Worm (Caenorhabditis elegans): ENCODE data around the gene F25E5.1.

F25E5.1 gene

DNA sequence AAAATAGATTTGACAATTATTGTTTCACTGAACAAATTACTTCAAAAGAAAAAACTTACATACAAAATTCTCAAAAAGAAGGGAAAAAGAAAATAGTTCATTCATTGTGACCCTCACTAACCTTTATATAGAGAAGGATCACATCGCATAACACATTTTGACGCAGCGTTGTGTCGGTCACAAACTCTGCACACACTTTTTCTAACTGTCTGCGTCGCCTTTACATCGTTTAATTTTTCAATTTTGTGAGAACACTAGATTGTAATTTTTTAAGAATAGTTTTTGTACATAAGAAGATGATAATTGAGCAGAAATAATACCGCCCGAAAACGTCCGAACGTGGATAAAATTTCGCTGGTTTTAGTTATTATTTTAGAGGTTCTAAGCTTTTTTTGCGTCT, 15.3 kb downstream of the F25E5.1 start, which contains the start of gene C18B10.6:
C18B10.6 (minus strand) TSS at position 101 of the 400 bp plus-strand sequence.
- TF ChIP-seq mdl-1 (tag; optimal IDR thresholded peaks at IDR 0.05), result no peak
- no peak for TF ChIP-seq ceh-16 (tag; optimal IDR thresholded peaks at IDR 0.05)
- TF ChIP-seq pha-4 (tag; optimal IDR thresholded peaks at IDR 0.05), result no peak
- no peak for TF ChIP-seq fkh-2 (tag; optimal IDR thresholded peaks at IDR 0.05)

DNA sequence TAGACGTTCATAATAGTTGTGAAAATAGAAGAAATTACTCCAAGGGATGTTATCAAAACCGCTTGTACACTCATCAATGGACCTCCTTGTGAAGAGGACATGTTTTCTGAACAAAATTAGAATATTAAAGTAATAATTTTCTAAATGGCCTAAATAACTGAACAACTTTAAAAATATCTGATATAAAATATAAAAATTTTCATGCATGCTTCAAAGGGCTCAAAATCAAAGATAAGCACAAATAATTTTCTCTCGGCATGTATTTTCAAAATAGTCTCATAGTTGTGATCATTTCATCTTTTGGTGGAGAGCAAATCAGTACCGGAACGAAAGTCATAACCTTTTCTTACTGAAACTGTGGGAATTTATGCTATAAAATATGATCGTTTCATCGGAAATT, 19.3 kb downstream of the F25E5.1 start, which contains the start of gene srbc-8:
srbc-8 (minus strand) TSS at position 101 of the 400 bp plus-strand sequence.
- TF ChIP-seq nhr-237 (tag; optimal IDR thresholded peaks at IDR 0.05), result no peak
- TF ChIP-seq nhr-25 (tag; optimal IDR thresholded peaks at IDR 0.05), result no peak
- TF ChIP-seq tbx-2 (tag; optimal IDR thresholded peaks at IDR 0.05), result no peak
- no peak for TF ChIP-seq mml-1 (tag; optimal IDR thresholded peaks at IDR 0.05)
- TF ChIP-seq snpc-4 (tag; optimal IDR thresholded peaks at IDR 0.05), result no peak
- TF ChIP-seq egl-5 (tag; optimal IDR thresholded peaks at IDR 0.05), result no peak
- TF ChIP-seq ceh-9 (tag; optimal IDR thresholded peaks at IDR 0.05), result no peak
- TF ChIP-seq nhr-77 (tag; optimal IDR thresholded peaks at IDR 0.05), result no peak
- TF ChIP-seq nfya-1 (tag; optimal IDR thresholded peaks at IDR 0.05; ENCODE audit: insufficient read depth), result no peak
- TF ChIP-seq elt-2 (tag; optimal IDR thresholded peaks at IDR 0.05), result no peak
- no peak for TF ChIP-seq daf-12 (tag; optimal IDR thresholded peaks at IDR 0.05)
- no peak for TF ChIP-seq unc-39 (tag; optimal IDR thresholded peaks at IDR 0.05)
- no peak for TF ChIP-seq ceh-28 (tag; optimal IDR thresholded peaks at IDR 0.05)
- no peak for TF ChIP-seq ZK546.5 (tag; optimal IDR thresholded peaks at IDR 0.05)
- no peak for TF ChIP-seq nhr-28 (tag; optimal IDR thresholded peaks at IDR 0.05)

DNA sequence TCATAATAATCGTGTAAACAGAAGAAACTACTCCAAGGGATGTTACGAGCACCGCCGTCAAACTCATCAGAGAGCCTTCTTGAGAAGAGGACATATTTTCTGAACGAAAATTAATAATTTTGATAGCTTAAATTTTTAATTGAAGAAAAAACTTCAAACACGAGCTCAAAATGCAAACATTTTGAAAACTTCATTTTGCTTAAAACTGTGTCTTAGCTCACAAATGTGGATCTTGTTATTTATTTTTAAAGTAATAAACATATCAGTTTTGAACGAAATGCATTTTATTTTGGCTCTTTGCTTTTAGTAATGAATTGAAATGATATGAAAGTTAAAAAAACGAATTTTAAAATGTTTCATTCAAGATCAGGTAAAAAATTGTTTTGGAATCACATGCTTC, 21.8 kb downstream of the F25E5.1 start, which contains the start of gene srbc-7:
srbc-7 (minus strand) TSS at position 101 of the 400 bp plus-strand sequence.
- no peak for TF ChIP-seq ceh-28 (tag; optimal IDR thresholded peaks at IDR 0.05)
- TF ChIP-seq mdl-1 (tag; optimal IDR thresholded peaks at IDR 0.05), result no peak

DNA sequence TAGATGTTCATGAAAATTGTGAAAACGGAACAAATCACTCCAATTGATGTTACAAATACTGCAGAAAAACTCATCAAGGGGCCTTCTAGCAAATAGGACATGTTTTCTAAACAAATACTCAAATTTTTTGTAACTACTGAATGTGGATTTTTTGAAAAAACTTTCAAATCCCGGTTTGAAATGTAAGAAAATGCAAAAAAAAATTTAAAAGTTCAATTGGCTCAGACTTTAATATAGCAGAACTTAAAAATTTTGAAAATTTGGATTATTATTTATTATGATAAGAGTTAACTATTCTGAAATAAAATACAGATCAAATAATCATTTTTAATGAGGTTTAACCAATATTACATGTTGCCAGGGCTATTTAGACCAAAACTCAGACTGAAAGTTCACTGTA, 24.7 kb downstream of the F25E5.1 start, which contains the start of gene srbc-9:
srbc-9 (minus strand) TSS at position 101 of the 400 bp plus-strand sequence.
- TF ChIP-seq hmg-11 (tag; optimal IDR thresholded peaks at IDR 0.05), result no peak
- no peak for TF ChIP-seq ceh-28 (tag; optimal IDR thresholded peaks at IDR 0.05)

DNA sequence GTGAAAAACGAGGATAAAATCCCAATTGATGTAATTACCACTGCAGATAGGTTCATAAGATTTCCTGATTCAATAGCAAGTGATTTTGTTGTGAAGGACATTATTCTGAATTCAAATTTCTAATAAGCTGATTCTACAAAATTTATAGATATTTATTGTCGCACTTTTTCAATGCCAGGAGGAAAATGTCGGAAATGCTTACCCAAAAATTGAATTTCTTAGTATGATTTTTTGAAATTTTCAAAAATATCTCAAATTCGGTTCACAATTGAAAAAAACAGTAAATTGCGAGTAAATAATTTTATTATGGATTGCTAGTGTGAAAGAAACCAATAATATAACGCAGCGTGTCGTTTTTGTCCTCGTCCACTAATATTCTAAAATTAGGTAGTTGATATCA, 27.2 kb downstream of the F25E5.1 start, which contains the start of gene srbc-10:
srbc-10 (minus strand) TSS at position 101 of the 400 bp plus-strand sequence.
- TF ChIP-seq jun-1 (tag; optimal IDR thresholded peaks at IDR 0.05) (no peak), ceh-16 (tag; optimal IDR thresholded peaks at IDR 0.05) (no peak), R02D3.7 (tag; optimal IDR thresholded peaks at IDR 0.05) (no peak), nhr-28 (tag; optimal IDR thresholded peaks at IDR 0.05) (no peak), nhr-12 (tag; optimal IDR thresholded peaks at IDR 0.05) (no peak), mml-1 (tag; optimal IDR thresholded peaks at IDR 0.05) (no peak), fos-1 (tag; optimal IDR thresholded peaks at IDR 0.05) (no peak), pqm-1 (tag; optimal IDR thresholded peaks at IDR 0.05) (no peak), pha-4 (tag; optimal IDR thresholded peaks at IDR 0.05) (no peak), nhr-76 (tag; optimal IDR thresholded peaks at IDR 0.05) (no peak), fkh-2 (tag; optimal IDR thresholded peaks at IDR 0.05) (no peak), aly-2 (tag; optimal IDR thresholded peaks at IDR 0.05) (no peak), nhr-23 (tag; optimal IDR thresholded peaks at IDR 0.05) (no peak), elt-3 (tag; optimal IDR thresholded peaks at IDR 0.05) (no peak)

DNA sequence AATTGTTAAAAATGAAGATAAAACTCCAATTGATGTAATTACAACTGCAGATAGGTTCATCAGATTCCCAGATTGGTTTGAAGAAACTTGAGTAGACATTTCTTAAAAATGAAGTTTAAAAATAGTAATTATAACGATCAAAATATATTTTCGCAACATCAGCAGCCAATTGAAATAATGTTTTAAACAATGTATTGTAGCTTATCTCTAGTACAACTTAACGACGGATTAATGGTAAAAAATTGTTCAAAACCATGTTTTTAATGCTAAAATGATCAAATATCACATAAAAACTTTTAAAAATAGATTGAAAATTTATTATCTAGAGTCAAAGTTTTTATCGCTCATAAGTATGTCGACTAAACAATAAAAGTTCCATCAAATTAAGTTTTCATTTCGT, 29.5 kb downstream of the F25E5.1 start, which contains the start of gene srbc-11:
srbc-11 (minus strand) TSS at position 101 of the 400 bp plus-strand sequence.
- TF ChIP-seq nhr-237 (tag; optimal IDR thresholded peaks at IDR 0.05) (no peak), nhr-67 (tag; optimal IDR thresholded peaks at IDR 0.05) (no peak), elt-1 (tag; optimal IDR thresholded peaks at IDR 0.05) (no peak), nhr-11 (tag; optimal IDR thresholded peaks at IDR 0.05) (no peak), ZK546.5 (tag; optimal IDR thresholded peaks at IDR 0.05) (no peak), pha-4 (tag; optimal IDR thresholded peaks at IDR 0.05) (no peak), hmg-11 (tag; optimal IDR thresholded peaks at IDR 0.05) (no peak), nhr-23 (tag; optimal IDR thresholded peaks at IDR 0.05) (no peak), tbx-2 (tag; optimal IDR thresholded peaks at IDR 0.05) (no peak), nhr-12 (tag; optimal IDR thresholded peaks at IDR 0.05) (no peak), sea-2 (GFP tag; optimal IDR thresholded peaks at IDR 0.05) (no peak), ceh-28 (tag; optimal IDR thresholded peaks at IDR 0.05) (no peak)

Measured in whole organism, L3 larva.